Worm (Caenorhabditis elegans) whole organism, L1 larva: ENCODE data around the gene R04F11.2.

Experiments
- C16A3.4 ChIP-seq: fragments of 150-350 bp; optimal IDR thresholded peaks from 2 replicates; lab custom pipeline; 2014; ENCODE audit warnings: missing biosample characterization, missing genetic modification characterization
- C34B4.2 ChIP-seq: sonication (generic microtip); optimal IDR thresholded peaks from 2 replicates; lab custom pipeline; 2017; ENCODE audit warnings: mild to moderate bottlenecking, missing genetic modification characterization, missing compliant biosample characterization
- F16B12.6 ChIP-seq: fragments of 150-350 bp; optimal IDR thresholded peaks from 2 replicates; lab custom pipeline; 2014; ENCODE audit warnings: missing biosample characterization, missing genetic modification characterization
- alr-1 ChIP-seq: fragments of 200-800 bp; sonication (Bioruptor generic); optimal IDR thresholded peaks from 2 replicates; lab custom pipeline; 2018; ENCODE audit warnings: borderline replicate concordance, mild to moderate bottlenecking, missing genetic modification characterization, missing compliant biosample characterization
- ama-1 ChIP-seq: fragments of 150-350 bp; optimal IDR thresholded peaks from 2 replicates; lab custom pipeline; 2014
- blmp-1 ChIP-seq: fragments of 150-350 bp; optimal IDR thresholded peaks from 2 replicates; lab custom pipeline; 2014; ENCODE audit warnings: missing biosample characterization, missing genetic modification characterization
- ceh-63 ChIP-seq: fragments of 200-800 bp; sonication (Bioruptor generic); optimal IDR thresholded peaks from 2 replicates; lab custom pipeline; 2018; ENCODE audit warnings: mild to moderate bottlenecking, missing genetic modification characterization, missing compliant biosample characterization
- ceh-82 ChIP-seq, 3 experiments: fragments of 150-350 bp in 1 of 3; sonication (generic microtip) in 2 of 3; optimal IDR thresholded peaks; 2 replicates each; lab custom pipeline; 2014 to 2017; ENCODE audit warnings: missing biosample characterization in 3 of 3, missing genetic modification characterization in 3 of 3
- ceh-88 ChIP-seq: fragments of 200-800 bp; sonication (Bioruptor generic); IDR thresholded peaks from 2 replicates; pipeline ENCODE4 v1.3.6; 2022; ENCODE audit warnings: missing genetic modification characterization, missing compliant biosample characterization
- dpl-1 ChIP-seq, 3 experiments: fragments of 150-350 bp in 2 of 3; sonication (generic microtip) in 1 of 3; optimal IDR thresholded peaks; 2 replicates each; lab custom pipeline; 2014 to 2017; ENCODE audit warnings: missing biosample characterization in 3 of 3, missing genetic modification characterization in 3 of 3, missing genetic modification reagents in 3 of 3
- efl-3 ChIP-seq: fragments of 200-800 bp; sonication (Bioruptor generic); optimal IDR thresholded peaks from 2 replicates; lab custom pipeline; 2018; ENCODE audit warnings: mild to moderate bottlenecking, missing genetic modification characterization, missing compliant biosample characterization
- egl-13 ChIP-seq: sonication (generic microtip); optimal IDR thresholded peaks from 2 replicates; lab custom pipeline; 2016; ENCODE audit warnings: missing genotype, missing genetic modification reagents, missing genetic modification characterization, missing compliant biosample characterization
- egl-27 ChIP-seq, 2 experiments: fragments of 150-350 bp in 1 of 2; sonication (generic microtip); optimal IDR thresholded peaks; 3 replicates each; lab custom pipeline; 2017 to 2018; ENCODE audit warnings: missing biosample characterization in 2 of 2, missing genetic modification characterization in 2 of 2, missing genetic modification reagents in 2 of 2
- elt-2 ChIP-seq: sonication (generic microtip); optimal IDR thresholded peaks from 2 replicates; lab custom pipeline; 2016; ENCODE audit warnings: missing genetic modification characterization, mild to moderate bottlenecking, inconsistent platforms, missing compliant biosample characterization, missing genetic modification reagents
- elt-3 ChIP-seq, 6 experiments: fragments of 150-350 bp in 1 of 6; sonication (generic microtip); optimal IDR thresholded peaks; 2 replicates each; lab custom pipeline; 2017 to 2018; ENCODE audit warnings: missing biosample characterization in 6 of 6, missing genetic modification characterization in 6 of 6, inconsistent platforms in 1 of 6
- ets-5 ChIP-seq: fragments of 200-800 bp; sonication (Bioruptor generic); IDR thresholded peaks from 2 replicates; pipeline ENCODE4 v1.3.6; 2022; ENCODE audit warnings: missing genetic modification characterization, missing compliant biosample characterization
- fkh-10 ChIP-seq: sonication (generic microtip); optimal IDR thresholded peaks from 2 replicates; lab custom pipeline; 2017; ENCODE audit warnings: missing biosample characterization, missing genetic modification reagents, missing genetic modification characterization
- fos-1 ChIP-seq: fragments of 150-350 bp; optimal IDR thresholded peaks from 2 replicates; lab custom pipeline; 2014; ENCODE audit warnings: missing biosample characterization, missing genetic modification characterization
- grh-1 ChIP-seq: fragments of 200-800 bp; sonication (Bioruptor generic); IDR thresholded peaks from 2 replicates; pipeline ENCODE4 v1.3.6; 2022; ENCODE audit warnings: missing genetic modification reagents, missing genetic modification characterization, missing compliant biosample characterization
- hlh-17 ChIP-seq: fragments of 200-800 bp; sonication (Bioruptor generic); optimal IDR thresholded peaks from 2 replicates; lab custom pipeline; 2018; ENCODE audit warnings: missing genetic modification characterization, mild to moderate bottlenecking, missing compliant biosample characterization, moderate library complexity, borderline replicate concordance
- hpl-2 ChIP-seq: fragments of 150-350 bp; optimal IDR thresholded peaks from 2 replicates; lab custom pipeline; 2014; ENCODE audit warnings: missing biosample characterization, missing genetic modification reagents, missing genetic modification characterization
- irx-1 ChIP-seq: sonication (generic microtip); optimal IDR thresholded peaks from 2 replicates; lab custom pipeline; 2016; ENCODE audit warnings: missing genetic modification characterization, missing compliant biosample characterization
- isw-1 ChIP-seq: fragments of 200-800 bp; sonication (Bioruptor generic); IDR thresholded peaks from 2 replicates; pipeline ENCODE4 v1.3.6; 2022; ENCODE audit warnings: missing genetic modification characterization, missing compliant biosample characterization
- jun-1 ChIP-seq: fragments of 150-350 bp; optimal IDR thresholded peaks from 2 replicates; lab custom pipeline; 2014; ENCODE audit warnings: missing biosample characterization, missing genetic modification reagents, missing genetic modification characterization
- lin-15B ChIP-seq: fragments of 150-350 bp; sonication (generic microtip); optimal IDR thresholded peaks from 3 replicates; lab custom pipeline; 2014; ENCODE audit warnings: missing biosample characterization, missing genetic modification characterization
- lin-35 ChIP-seq, 2 experiments: fragments of 150-350 bp; optimal IDR thresholded peaks; 2 replicates each; lab custom pipeline; 2014; ENCODE audit warnings: missing biosample characterization in 2 of 2, missing genetic modification characterization in 2 of 2, missing genetic modification reagents in 2 of 2
- lin-39 ChIP-seq: fragments of 150-350 bp; optimal IDR thresholded peaks from 2 replicates; lab custom pipeline; 2014; ENCODE audit warnings: missing biosample characterization, missing genetic modification reagents, missing genetic modification characterization
- lsy-2 ChIP-seq, 2 experiments: fragments of 150-350 bp; optimal IDR thresholded peaks; 2 replicates each; lab custom pipeline; 2014; ENCODE audit warnings: missing biosample characterization in 2 of 2, missing genetic modification characterization in 2 of 2
- mab-9 ChIP-seq: fragments of 200-800 bp; sonication (Bioruptor generic); IDR thresholded peaks from 2 replicates; pipeline ENCODE4 v1.3.6; 2022; ENCODE audit warnings: missing genetic modification reagents, missing genetic modification characterization, missing compliant biosample characterization
- nhr-11 ChIP-seq: fragments of 150-350 bp; optimal IDR thresholded peaks from 2 replicates; lab custom pipeline; 2014; ENCODE audit warnings: missing biosample characterization, missing genetic modification characterization
- nhr-12 ChIP-seq: sonication (generic microtip); optimal IDR thresholded peaks from 2 replicates; lab custom pipeline; 2017; ENCODE audit warnings: missing biosample characterization, missing genetic modification characterization
- nhr-20 ChIP-seq: sonication (generic microtip); optimal IDR thresholded peaks from 2 replicates; lab custom pipeline; 2016; ENCODE audit warnings: mild to moderate bottlenecking, missing genetic modification characterization, missing compliant biosample characterization
- nhr-28 ChIP-seq: fragments of 150-350 bp; optimal IDR thresholded peaks from 2 replicates; lab custom pipeline; 2014; ENCODE audit warnings: missing biosample characterization, missing genetic modification characterization
- nhr-47 ChIP-seq: sonication (generic microtip); optimal IDR thresholded peaks from 2 replicates; lab custom pipeline; 2016; ENCODE audit warnings: mild to moderate bottlenecking, missing genetic modification characterization, moderate library complexity, missing compliant biosample characterization
- nhr-76 ChIP-seq: sonication (generic microtip); optimal IDR thresholded peaks from 2 replicates; lab custom pipeline; 2017; ENCODE audit warnings: missing biosample characterization, missing genetic modification characterization
- nhr-77 ChIP-seq: fragments of 150-350 bp; optimal IDR thresholded peaks from 2 replicates; lab custom pipeline; 2014; ENCODE audit warnings: missing biosample characterization, missing genetic modification characterization
- nhr-90 ChIP-seq: sonication (generic microtip); optimal IDR thresholded peaks from 2 replicates; lab custom pipeline; 2016; ENCODE audit warnings: mild to moderate bottlenecking, missing genetic modification characterization, missing compliant biosample characterization; ENCODE audit not compliant: poor library complexity
- pag-3 ChIP-seq: sonication (generic microtip); optimal IDR thresholded peaks from 2 replicates; lab custom pipeline; 2017; ENCODE audit warnings: missing genetic modification characterization, mild to moderate bottlenecking, missing compliant biosample characterization, antibody characterized with exemption, borderline replicate concordance; ENCODE audit not compliant: insufficient read depth
- pqm-1 ChIP-seq: sonication (generic microtip); optimal IDR thresholded peaks from 3 replicates; lab custom pipeline; 2017; ENCODE audit warnings: missing biosample characterization, missing genetic modification characterization
- rnt-1 ChIP-seq: sonication (generic microtip); optimal IDR thresholded peaks from 2 replicates; lab custom pipeline; 2016; ENCODE audit warnings: mild to moderate bottlenecking, missing genetic modification characterization, moderate library complexity, missing compliant biosample characterization
- skn-1 ChIP-seq: fragments of 150-350 bp; optimal IDR thresholded peaks from 2 replicates; lab custom pipeline; 2014; ENCODE audit warnings: missing biosample characterization, missing genetic modification characterization
- snpc-4 ChIP-seq: fragments of 150-350 bp; optimal IDR thresholded peaks from 2 replicates; lab custom pipeline; 2014; ENCODE audit warnings: missing biosample characterization, missing genetic modification characterization
- snu-23 ChIP-seq: sonication (generic microtip); optimal IDR thresholded peaks from 2 replicates; lab custom pipeline; 2016; ENCODE audit warnings: missing genetic modification characterization, missing compliant biosample characterization
- sptf-1 ChIP-seq: fragments of 150-350 bp; optimal IDR thresholded peaks from 2 replicates; lab custom pipeline; 2014; ENCODE audit warnings: missing biosample characterization, missing genetic modification characterization
- sup-37 ChIP-seq: fragments of 200-800 bp; sonication (Bioruptor generic); optimal IDR thresholded peaks from 2 replicates; lab custom pipeline; 2018; ENCODE audit warnings: mild to moderate bottlenecking, missing genetic modification characterization, missing compliant biosample characterization
- tbx-2 ChIP-seq: sonication (generic microtip); optimal IDR thresholded peaks from 2 replicates; lab custom pipeline; 2016; ENCODE audit warnings: missing genetic modification characterization, missing compliant biosample characterization
- vab-15 ChIP-seq: sonication (generic microtip); optimal IDR thresholded peaks from 2 replicates; lab custom pipeline; 2017; ENCODE audit warnings: missing genotype, mild to moderate bottlenecking, missing genetic modification characterization, missing compliant biosample characterization
- xbp-1 ChIP-seq: sonication (generic microtip); optimal IDR thresholded peaks from 2 replicates; lab custom pipeline; 2016; ENCODE audit warnings: missing genetic modification characterization, missing compliant biosample characterization
- zip-4 ChIP-seq: fragments of 200-800 bp; sonication (Bioruptor generic); optimal IDR thresholded peaks from 2 replicates; lab custom pipeline; 2018; ENCODE audit warnings: mild to moderate bottlenecking, missing genetic modification characterization, moderate library complexity, missing compliant biosample characterization
- ztf-11 ChIP-seq, 2 experiments: sonication (generic microtip); optimal IDR thresholded peaks; 2 replicates each; lab custom pipeline; 2016 to 2017; ENCODE audit warnings: missing genetic modification characterization in 2 of 2, missing biosample characterization in 1 of 2, missing compliant biosample characterization in 1 of 2
- ztf-4 ChIP-seq: fragments of 150-350 bp; optimal IDR thresholded peaks from 2 replicates; lab custom pipeline; 2014; ENCODE audit warnings: missing biosample characterization, missing genetic modification characterization

Gene R04F11.2

DNA sequence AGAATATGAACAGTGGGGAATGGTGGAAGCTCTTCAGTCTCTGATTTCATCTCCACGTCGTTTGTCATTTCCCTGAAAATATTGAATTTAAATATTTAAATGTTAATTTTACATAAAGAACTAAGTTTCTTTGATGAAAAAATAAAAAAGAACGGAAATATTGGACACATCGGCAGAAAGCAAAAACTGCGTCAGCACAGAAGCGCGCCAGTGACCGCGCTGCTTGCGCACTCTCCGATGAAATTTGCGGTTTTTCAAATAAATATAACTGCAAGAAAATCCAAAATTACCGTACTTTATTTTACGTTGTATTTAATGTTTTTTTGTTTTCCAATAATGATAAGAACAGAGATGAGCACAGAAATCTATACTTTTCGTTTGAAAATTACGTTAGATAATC lies 26.6 kb upstream of the R04F11.2 start, which contains the start of the genes srpa-68 and srh-16 (continued):
- peak; percentile 87 for TF ChIP-seq snpc-4 (tag; lab: Kevin White, UChicago)
- peak; percentile 96 for TF ChIP-seq nhr-47 (tag; lab: Kevin White, UChicago)
- peak; percentile 36 for TF ChIP-seq efl-3
- no peak for TF ChIP-seq sptf-1 (tag; lab: Kevin White, UChicago)
- TF ChIP-seq nhr-28 (tag; lab: Kevin White, UChicago), result peak; percentile 12
- peak; percentile 90 for TF ChIP-seq skn-1
- TF ChIP-seq lin-35 (GFP tag; optimal IDR thresholded peaks at IDR 0.05; lab: Kevin White, UChicago), result peak; percentile 96 to 99
- peak; percentile 95 for TF ChIP-seq nhr-90 (tag; lab: Kevin White, UChicago)
- TF ChIP-seq ceh-63 (GFP tag; lab: Kevin White, UChicago), result no peak
- peak; percentile 93 for TF ChIP-seq xbp-1 (tag; lab: Kevin White, UChicago)
- no peak for TF ChIP-seq nhr-12 (tag; lab: Kevin White, UChicago)
- peak; percentile 72 for TF ChIP-seq blmp-1 (tag; lab: Kevin White, UChicago)
- TF ChIP-seq zip-4, result peak; percentile 86
- peak; percentile 77 for TF ChIP-seq nhr-77
- TF ChIP-seq ceh-82 (tag; optimal IDR thresholded peaks at IDR 0.05; lab: Kevin White, UChicago), result peak; percentile 91 to 93 (median 93)
- peak; percentile 78 for TF ChIP-seq jun-1
- no peak for TF ChIP-seq vab-15 (tag; lab: Kevin White, UChicago)
- TF ChIP-seq irx-1 (tag; lab: Kevin White, UChicago), result peak; percentile 90
- no peak for TF ChIP-seq ets-5 (GFP tag; lab: Robert Waterston, UW)
- peak; percentile 88 for TF ChIP-seq egl-13 (tag; lab: Kevin White, UChicago)
- peak; percentile 70 for TF ChIP-seq lin-15B
- TF ChIP-seq dpl-1 (GFP tag; optimal IDR thresholded peaks at IDR 0.05; lab: Kevin White, UChicago), result peak; percentile 98 to 99 (median 99)
- peak; percentile 76 for TF ChIP-seq ceh-88 (GFP tag; lab: Robert Waterston, UW)
- TF ChIP-seq C16A3.4, result peak; percentile 93
- TF ChIP-seq ztf-11 (tag; optimal IDR thresholded peaks at IDR 0.05; lab: Kevin White, UChicago), result peak; percentile 71 to 80
- TF ChIP-seq fkh-10, result peak; percentile 77
- no peak for TF ChIP-seq nhr-76 (tag; lab: Kevin White, UChicago)
- TF ChIP-seq sup-37 (GFP tag; lab: Kevin White, UChicago), result peak; percentile 89
- no peak for TF ChIP-seq pqm-1
- no peak for TF ChIP-seq C34B4.2 (tag; lab: Kevin White, UChicago)
- TF ChIP-seq hpl-2 (GFP tag; lab: Kevin White, UChicago), result peak; percentile 52
- TF ChIP-seq nhr-20 (tag; lab: Kevin White, UChicago), result peak; percentile 91

DNA sequence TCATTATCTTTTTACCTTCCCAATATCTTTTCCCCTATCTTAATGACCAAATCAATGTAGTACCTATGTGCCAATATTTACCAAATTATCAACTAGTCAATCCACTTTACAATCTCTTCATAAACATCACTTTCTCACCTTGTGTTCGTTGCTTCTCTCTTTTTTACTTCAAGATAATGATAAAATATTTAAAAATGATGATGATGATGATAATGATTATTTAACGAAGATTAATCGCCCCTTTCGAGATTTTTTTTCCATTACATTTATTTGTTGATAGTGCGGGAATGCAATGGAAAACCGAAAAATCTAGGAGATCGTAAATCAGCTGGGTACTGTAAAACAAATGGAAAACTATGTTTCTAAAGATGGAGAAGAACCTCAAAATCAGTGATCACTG lies 24.1 kb upstream of the R04F11.2 start:
- TF ChIP-seq grh-1 (GFP tag; lab: Robert Waterston, UW) (0 out of 2 replicates have a peak, but pooled peaks have one; percentile 15), jun-1 (no peak), mab-9 (GFP tag; lab: Robert Waterston, UW) (no peak), egl-27 (tag; optimal IDR thresholded peaks at IDR 0.05; lab: Kevin White, UChicago) (no peak), pqm-1 (no peak), fos-1 (no peak), nhr-90 (tag; lab: Kevin White, UChicago) (peak; percentile 4), rnt-1 (tag; lab: Kevin White, UChicago) (no peak), zip-4 (no peak), elt-3 (tag; optimal IDR thresholded peaks at IDR 0.05; lab: Kevin White, UChicago) (peak in 2 of 6 experiments; percentile 58 to 79), nhr-11 (tag; lab: Kevin White, UChicago) (no peak), ceh-82 (tag; optimal IDR thresholded peaks at IDR 0.05; lab: Kevin White, UChicago) (no peak), efl-3 (no peak), tbx-2 (tag; lab: Kevin White, UChicago) (peak; percentile 9), lsy-2 (tag; optimal IDR thresholded peaks at IDR 0.05; lab: Kevin White, UChicago) (peak in 1 of 2 experiments; percentile 49), egl-13 (tag; lab: Kevin White, UChicago) (no peak), pag-3 (tag; lab: Kevin White, UChicago) (no peak), snu-23 (GFP tag; lab: Kevin White, UChicago) (no peak), alr-1 (tag; lab: Kevin White, UChicago) (no peak), lin-39 (tag; lab: Kevin White, UChicago) (no peak), ztf-4 (tag; lab: Kevin White, UChicago) (no peak), elt-2 (tag; lab: Kevin White, UChicago) (no peak), hlh-17 (GFP tag; lab: Kevin White, UChicago) (no peak), hpl-2 (GFP tag; lab: Kevin White, UChicago) (no peak), F16B12.6 (tag; lab: Kevin White, UChicago) (no peak), dpl-1 (GFP tag; optimal IDR thresholded peaks at IDR 0.05; lab: Kevin White, UChicago) (no peak), isw-1 (no peak), snpc-4 (tag; lab: Kevin White, UChicago) (no peak), ama-1 (no peak)
